Worm (Caenorhabditis elegans) whole organism, L1 larva: ENCODE measurements around the gene adt-2.

ENCODE experiments used
- C04F5.9 ChIP-seq: sonication (generic microtip); optimal IDR thresholded peaks from 2 replicates; lab custom pipeline; 2016; ENCODE audit warnings: missing genetic modification characterization, missing compliant biosample characterization
- Y116A8C.19 ChIP-seq: sonication (generic microtip); optimal IDR thresholded peaks from 2 replicates; lab custom pipeline; 2016; ENCODE audit warnings: missing compliant biosample characterization, missing genetic modification characterization, borderline replicate concordance
- aha-1 ChIP-seq: fragments of 150-350 bp; optimal IDR thresholded peaks from 2 replicates; lab custom pipeline; 2014; ENCODE audit warnings: missing biosample characterization, missing genetic modification characterization
- alr-1 ChIP-seq: fragments of 200-800 bp; sonication (Bioruptor generic); optimal IDR thresholded peaks from 2 replicates; lab custom pipeline; 2018; ENCODE audit warnings: borderline replicate concordance, mild to moderate bottlenecking, missing genetic modification characterization, missing compliant biosample characterization
- aly-2 ChIP-seq: fragments of 150-350 bp; optimal IDR thresholded peaks from 2 replicates; lab custom pipeline; 2014; ENCODE audit warnings: missing biosample characterization, missing genetic modification characterization
- blmp-1 ChIP-seq: fragments of 150-350 bp; optimal IDR thresholded peaks from 2 replicates; lab custom pipeline; 2014; ENCODE audit warnings: missing biosample characterization, missing genetic modification characterization
- ceh-90 ChIP-seq: sonication (generic microtip); optimal IDR thresholded peaks from 2 replicates; lab custom pipeline; 2016; ENCODE audit warnings: missing genetic modification characterization, missing compliant biosample characterization
- efl-1 ChIP-seq, 4 experiments: fragments of 150-350 bp; optimal IDR thresholded peaks in 3 of 4; peaks in 1 of 4; 1 replicate in 1 of 4; 2 replicates in 3 of 4; lab custom pipeline; 2014; ENCODE audit warnings: missing biosample characterization in 2 of 4, missing genetic modification characterization in 2 of 4, missing genetic modification reagents in 2 of 4
- efl-3 ChIP-seq: fragments of 200-800 bp; sonication (Bioruptor generic); optimal IDR thresholded peaks from 2 replicates; lab custom pipeline; 2018; ENCODE audit warnings: mild to moderate bottlenecking, missing genetic modification characterization, missing compliant biosample characterization
- elt-2 ChIP-seq: sonication (generic microtip); optimal IDR thresholded peaks from 2 replicates; lab custom pipeline; 2016; ENCODE audit warnings: missing genetic modification characterization, mild to moderate bottlenecking, inconsistent platforms, missing compliant biosample characterization, missing genetic modification reagents
- elt-3 ChIP-seq, 6 experiments: fragments of 150-350 bp in 1 of 6; sonication (generic microtip); optimal IDR thresholded peaks; 2 replicates each; lab custom pipeline; 2017 to 2018; ENCODE audit warnings: missing biosample characterization in 6 of 6, missing genetic modification characterization in 6 of 6, inconsistent platforms in 1 of 6
- ets-5 ChIP-seq: fragments of 200-800 bp; sonication (Bioruptor generic); IDR thresholded peaks from 2 replicates; pipeline ENCODE4 v1.3.6; 2022; ENCODE audit warnings: missing genetic modification characterization, missing compliant biosample characterization
- fos-1 ChIP-seq: fragments of 150-350 bp; optimal IDR thresholded peaks from 2 replicates; lab custom pipeline; 2014; ENCODE audit warnings: missing biosample characterization, missing genetic modification characterization
- grh-1 ChIP-seq: fragments of 200-800 bp; sonication (Bioruptor generic); IDR thresholded peaks from 2 replicates; pipeline ENCODE4 v1.3.6; 2022; ENCODE audit warnings: missing genetic modification reagents, missing genetic modification characterization, missing compliant biosample characterization
- hpl-2 ChIP-seq: fragments of 150-350 bp; optimal IDR thresholded peaks from 2 replicates; lab custom pipeline; 2014; ENCODE audit warnings: missing biosample characterization, missing genetic modification reagents, missing genetic modification characterization
- irx-1 ChIP-seq: sonication (generic microtip); optimal IDR thresholded peaks from 2 replicates; lab custom pipeline; 2016; ENCODE audit warnings: missing genetic modification characterization, missing compliant biosample characterization
- lin-13 ChIP-seq: fragments of 150-350 bp; optimal IDR thresholded peaks from 2 replicates; lab custom pipeline; 2014; ENCODE audit warnings: missing biosample characterization, missing genetic modification reagents, missing genetic modification characterization
- lin-14 ChIP-seq: fragments of 200-800 bp; sonication (Bioruptor generic); optimal IDR thresholded peaks from 2 replicates; lab custom pipeline; 2018; ENCODE audit warnings: mild to moderate bottlenecking, missing genetic modification characterization, moderate library complexity, missing compliant biosample characterization
- lin-15B ChIP-seq: fragments of 150-350 bp; sonication (generic microtip); optimal IDR thresholded peaks from 3 replicates; lab custom pipeline; 2014; ENCODE audit warnings: missing biosample characterization, missing genetic modification characterization
- lin-35 ChIP-seq, 2 experiments: fragments of 150-350 bp; optimal IDR thresholded peaks; 2 replicates each; lab custom pipeline; 2014; ENCODE audit warnings: missing biosample characterization in 2 of 2, missing genetic modification characterization in 2 of 2, missing genetic modification reagents in 2 of 2
- lsy-2 ChIP-seq, 2 experiments: fragments of 150-350 bp; optimal IDR thresholded peaks; 2 replicates each; lab custom pipeline; 2014; ENCODE audit warnings: missing biosample characterization in 2 of 2, missing genetic modification characterization in 2 of 2
- mdl-1 ChIP-seq, 2 experiments: fragments of 150-350 bp; optimal IDR thresholded peaks; 2 replicates each; lab custom pipeline; 2014 to 2017; ENCODE audit warnings: missing biosample characterization in 2 of 2, missing genetic modification characterization in 2 of 2, inconsistent platforms in 1 of 2
- mep-1 ChIP-seq: fragments of 150-350 bp; optimal IDR thresholded peaks from 2 replicates; lab custom pipeline; 2014; ENCODE audit warnings: missing biosample characterization, missing genetic modification characterization
- nhr-11 ChIP-seq: fragments of 150-350 bp; optimal IDR thresholded peaks from 2 replicates; lab custom pipeline; 2014; ENCODE audit warnings: missing biosample characterization, missing genetic modification characterization
- nhr-12 ChIP-seq: sonication (generic microtip); optimal IDR thresholded peaks from 2 replicates; lab custom pipeline; 2017; ENCODE audit warnings: missing biosample characterization, missing genetic modification characterization
- nhr-19 ChIP-seq: fragments of 200-800 bp; sonication (Bioruptor generic); conservative IDR thresholded peaks from 2 replicates; pipeline ENCODE4 v1.3.6; 2022; ENCODE audit warnings: missing genetic modification characterization, missing compliant biosample characterization
- nhr-20 ChIP-seq: sonication (generic microtip); optimal IDR thresholded peaks from 2 replicates; lab custom pipeline; 2016; ENCODE audit warnings: mild to moderate bottlenecking, missing genetic modification characterization, missing compliant biosample characterization
- nhr-28 ChIP-seq: fragments of 150-350 bp; optimal IDR thresholded peaks from 2 replicates; lab custom pipeline; 2014; ENCODE audit warnings: missing biosample characterization, missing genetic modification characterization
- nhr-71 ChIP-seq: sonication (generic microtip); optimal IDR thresholded peaks from 2 replicates; lab custom pipeline; 2016; ENCODE audit warnings: mild to moderate bottlenecking, missing genetic modification characterization, moderate library complexity, missing compliant biosample characterization
- nhr-76 ChIP-seq: sonication (generic microtip); optimal IDR thresholded peaks from 2 replicates; lab custom pipeline; 2017; ENCODE audit warnings: missing biosample characterization, missing genetic modification characterization
- nhr-77 ChIP-seq: fragments of 150-350 bp; optimal IDR thresholded peaks from 2 replicates; lab custom pipeline; 2014; ENCODE audit warnings: missing biosample characterization, missing genetic modification characterization
- nhr-84 ChIP-seq: sonication (generic microtip); optimal IDR thresholded peaks from 2 replicates; lab custom pipeline; 2017; ENCODE audit warnings: missing biosample characterization, missing genetic modification characterization
- nhr-85 ChIP-seq: sonication (generic microtip); peaks from one replicate; lab custom pipeline; 2016; ENCODE audit warnings: missing genetic modification characterization, inconsistent platforms, missing compliant biosample characterization
- nhr-90 ChIP-seq: sonication (generic microtip); optimal IDR thresholded peaks from 2 replicates; lab custom pipeline; 2016; ENCODE audit warnings: mild to moderate bottlenecking, missing genetic modification characterization, missing compliant biosample characterization; ENCODE audit not compliant: poor library complexity
- pag-3 ChIP-seq: sonication (generic microtip); optimal IDR thresholded peaks from 2 replicates; lab custom pipeline; 2017; ENCODE audit warnings: missing genetic modification characterization, mild to moderate bottlenecking, missing compliant biosample characterization, antibody characterized with exemption, borderline replicate concordance; ENCODE audit not compliant: insufficient read depth
- pqm-1 ChIP-seq: sonication (generic microtip); optimal IDR thresholded peaks from 3 replicates; lab custom pipeline; 2017; ENCODE audit warnings: missing biosample characterization, missing genetic modification characterization
- skn-1 ChIP-seq: fragments of 150-350 bp; optimal IDR thresholded peaks from 2 replicates; lab custom pipeline; 2014; ENCODE audit warnings: missing biosample characterization, missing genetic modification characterization
- snu-23 ChIP-seq: sonication (generic microtip); optimal IDR thresholded peaks from 2 replicates; lab custom pipeline; 2016; ENCODE audit warnings: missing genetic modification characterization, missing compliant biosample characterization
- swsn-7 ChIP-seq: sonication (generic microtip); optimal IDR thresholded peaks from 2 replicates; lab custom pipeline; 2016; ENCODE audit warnings: missing genetic modification characterization, missing compliant biosample characterization
- tbx-2 ChIP-seq: sonication (generic microtip); optimal IDR thresholded peaks from 2 replicates; lab custom pipeline; 2016; ENCODE audit warnings: missing genetic modification characterization, missing compliant biosample characterization
- unc-130 ChIP-seq: fragments of 150-350 bp; optimal IDR thresholded peaks from 2 replicates; lab custom pipeline; 2017; ENCODE audit warnings: missing biosample characterization, missing genetic modification characterization, inconsistent platforms
- unc-86 ChIP-seq: sonication (generic microtip); optimal IDR thresholded peaks from 2 replicates; lab custom pipeline; 2016; ENCODE audit warnings: missing genetic modification characterization, missing compliant biosample characterization
- unc-98 ChIP-seq: fragments of 200-800 bp; sonication (Bioruptor generic); IDR thresholded peaks from 2 replicates; pipeline ENCODE4 v1.3.6; 2022; ENCODE audit warnings: missing genetic modification characterization, missing compliant biosample characterization
- xbp-1 ChIP-seq: sonication (generic microtip); optimal IDR thresholded peaks from 2 replicates; lab custom pipeline; 2016; ENCODE audit warnings: missing genetic modification characterization, missing compliant biosample characterization
- ztf-11 ChIP-seq, 2 experiments: sonication (generic microtip); optimal IDR thresholded peaks; 2 replicates each; lab custom pipeline; 2016 to 2017; ENCODE audit warnings: missing genetic modification characterization in 2 of 2, missing biosample characterization in 1 of 2, missing compliant biosample characterization in 1 of 2

The adt-2 gene

ce11 chrX:7586588-7586987, 579 bp downstream of the adt-2 start (continued):
- TF ChIP-seq nhr-84 (tag; lab: Kevin White, UChicago) (no peak), efl-3 (GFP tag; lab: Kevin White, UChicago) (no peak), nhr-71 (peak; percentile 56), mdl-1 (tag; optimal IDR thresholded peaks at IDR 0.05; lab: Kevin White, UChicago) (no peak), lin-15B (tag; lab: Kevin White, UChicago) (no peak), efl-1 (optimal IDR thresholded peaks at IDR 0.05; lab: Kevin White, UChicago) (no peak), efl-1 (GFP tag; optimal IDR thresholded peaks at IDR 0.05 in 1 of 2; lab: Kevin White, UChicago) (no peak), mep-1 (tag; lab: Kevin White, UChicago) (peak; percentile 39)

- peak in 1 of 6 experiments; percentile 22 for TF ChIP-seq elt-3 (tag; optimal IDR thresholded peaks at IDR 0.05; lab: Kevin White, UChicago)
- peak; percentile 69 for TF ChIP-seq blmp-1
- TF ChIP-seq aly-2 (tag; lab: Kevin White, UChicago), result no peak
- TF ChIP-seq, all 84 proteins: peak for 2
These were observed 1.8 kb downstream of the adt-2 start for ce11 chrX:7587741-7588235.

DNA sequence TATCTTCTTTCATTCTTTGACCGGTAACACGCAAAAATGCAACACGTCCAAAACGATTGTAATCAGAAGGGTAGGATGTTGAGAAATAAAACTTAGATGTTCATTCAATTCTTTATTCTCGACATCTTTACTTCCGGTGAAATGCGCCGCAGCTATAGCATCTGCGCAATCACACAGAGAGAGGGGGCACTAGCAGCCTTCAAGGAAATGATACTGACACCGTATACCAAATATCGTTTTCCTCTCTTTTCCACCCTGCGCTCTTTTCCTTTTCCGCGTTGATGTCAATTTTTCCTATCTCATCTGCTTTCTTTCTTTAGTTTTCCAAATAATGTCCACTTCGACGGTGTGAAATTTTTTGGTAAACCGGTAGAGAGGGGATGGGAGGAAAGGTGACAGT, 4.7 kb downstream of the adt-2 start:
- TF ChIP-seq unc-86, result no peak
- TF ChIP-seq nhr-77, result no peak
- peak in 1 of 2 experiments; percentile 39 for TF ChIP-seq lsy-2 (tag; optimal IDR thresholded peaks at IDR 0.05; lab: Kevin White, UChicago)
- TF ChIP-seq nhr-71, result peak; percentile 55
- TF ChIP-seq blmp-1, result peak; percentile 87
- no peak for TF ChIP-seq fos-1 (tag; lab: Kevin White, UChicago)
- TF ChIP-seq lin-35 (GFP tag; optimal IDR thresholded peaks at IDR 0.05; lab: Kevin White, UChicago), result no peak
- 0 out of 2 replicates have a peak, but pooled peaks have one; percentile 4 for TF ChIP-seq nhr-19 (GFP tag; lab: Robert Waterston, UW)
- peak; percentile 27 for TF ChIP-seq nhr-90 (tag; lab: Kevin White, UChicago)
- peak; percentile 75 for TF ChIP-seq nhr-85 (tag; lab: Kevin White, UChicago)
- TF ChIP-seq ets-5 (GFP tag; lab: Robert Waterston, UW), result no peak
- peak; percentile 36 for TF ChIP-seq nhr-20 (tag; lab: Kevin White, UChicago)
- TF ChIP-seq lin-14, result peak; percentile 78
- TF ChIP-seq tbx-2 (tag; lab: Kevin White, UChicago), result peak; percentile 48
- TF ChIP-seq snu-23 (GFP tag; lab: Kevin White, UChicago), result peak; percentile 49
- no peak for TF ChIP-seq aha-1 (tag; lab: Kevin White, UChicago)
- TF ChIP-seq mep-1 (tag; lab: Kevin White, UChicago), result peak; percentile 4
- no peak for TF ChIP-seq ztf-11 (tag; optimal IDR thresholded peaks at IDR 0.05; lab: Kevin White, UChicago)
- TF ChIP-seq elt-3 (tag; optimal IDR thresholded peaks at IDR 0.05; lab: Kevin White, UChicago), result peak in 5 of 6 experiments; percentile 13 to 57 (median 50)

- TF ChIP-seq nhr-76 (tag; lab: Kevin White, UChicago), result no peak
- no peak for TF ChIP-seq nhr-28 (tag; lab: Kevin White, UChicago)
- no peak for TF ChIP-seq ceh-90
- TF ChIP-seq lsy-2 (tag; optimal IDR thresholded peaks at IDR 0.05; lab: Kevin White, UChicago), result peak in 1 of 2 experiments; percentile 3
- no peak for TF ChIP-seq pag-3
- TF ChIP-seq grh-1, result no peak
- no peak for TF ChIP-seq skn-1 (tag; lab: Kevin White, UChicago)
- no peak for TF ChIP-seq swsn-7 (tag; lab: Kevin White, UChicago)
- TF ChIP-seq C04F5.9, result no peak
- TF ChIP-seq nhr-71, result peak; percentile 5
- TF ChIP-seq aly-2 (tag; lab: Kevin White, UChicago), result no peak
- no peak for TF ChIP-seq Y116A8C.19 (tag; lab: Kevin White, UChicago)
- TF ChIP-seq irx-1 (tag; lab: Kevin White, UChicago), result no peak
- no peak for TF ChIP-seq pqm-1 (tag; lab: Kevin White, UChicago)
- TF ChIP-seq xbp-1 (tag; lab: Kevin White, UChicago), result no peak
- TF ChIP-seq efl-1 (optimal IDR thresholded peaks at IDR 0.05; lab: Kevin White, UChicago), result no peak
- TF ChIP-seq efl-1 (GFP tag; optimal IDR thresholded peaks at IDR 0.05 in 1 of 2; lab: Kevin White, UChicago), result no peak
- no peak for TF ChIP-seq lin-13 (GFP tag; lab: Kevin White, UChicago)
- TF ChIP-seq blmp-1, result peak; percentile 68
- no peak for TF ChIP-seq alr-1
- TF ChIP-seq nhr-12 (tag; lab: Kevin White, UChicago), result no peak
- no peak for TF ChIP-seq unc-130
- no peak for TF ChIP-seq unc-98 (GFP tag; lab: Robert Waterston, UW)
- TF ChIP-seq elt-2 (tag; lab: Kevin White, UChicago), result no peak
- peak; percentile 78 for TF ChIP-seq nhr-85 (tag; lab: Kevin White, UChicago)
- no peak for TF ChIP-seq nhr-19 (GFP tag; lab: Robert Waterston, UW)
- no peak for TF ChIP-seq nhr-11 (tag; lab: Kevin White, UChicago)
- no peak for TF ChIP-seq hpl-2 (GFP tag; lab: Kevin White, UChicago)
These were observed 8.0 kb downstream of the adt-2 start for ce11 chrX:7593931-7594544.
